Fruit fly (Drosophila melanogaster): ENCODE measurements around the gene Mgat2.

Mgat2 gene

DNA sequence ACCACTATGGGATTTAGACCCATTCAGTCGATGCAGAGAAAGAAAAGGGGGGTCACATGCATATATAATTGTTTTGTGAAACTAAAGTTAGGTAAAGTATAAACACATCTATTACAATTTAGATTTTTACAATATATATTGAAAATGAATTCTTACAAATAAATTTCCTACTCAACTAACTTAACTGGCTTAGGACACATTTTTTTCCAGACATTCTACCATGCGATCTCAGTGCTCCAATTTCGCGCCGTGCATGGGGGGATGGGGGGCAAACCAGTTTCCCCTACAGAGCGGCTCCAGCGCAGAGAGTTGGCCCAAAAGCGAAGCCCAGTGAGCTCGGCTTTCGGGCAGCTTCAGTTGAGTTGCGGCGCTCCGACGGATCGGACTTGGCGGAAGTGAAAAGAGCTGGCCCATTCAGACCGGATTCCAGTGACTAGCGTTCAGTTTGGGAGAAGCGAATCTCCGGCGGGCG is 38.9 kb downstream of the Mgat2 start, which contains the start of gene CG7896 (continued):
- TF ChIP-seq bsh (GFP tag; optimal IDR thresholded peaks at IDR 0.05) (peak; percentile 5 to 64), luna (GFP tag; optimal IDR thresholded peaks at IDR 0.05) (no peak), hbn (GFP tag; IDR thresholded peaks at IDR 0.05; ENCODE audit: partially characterized antibody) (no peak), CG18764 (GFP tag; optimal IDR thresholded peaks at IDR 0.05) (no peak), HLH54F (GFP tag; optimal IDR thresholded peaks at IDR 0.05) (peak; percentile 1), CG11456 (GFP tag; IDR thresholded peaks at IDR 0.05) (peak; percentile 76; the same call in 1 of the 3 replicates), repo (GFP tag; optimal IDR thresholded peaks at IDR 0.05) (no peak), pb (GFP tag; optimal IDR thresholded peaks at IDR 0.05) (peak; percentile 10), stwl (tag; optimal IDR thresholded peaks at IDR 0.05) (no peak), Atf3 (GFP tag; optimal IDR thresholded peaks at IDR 0.05) (no peak), Mad (GFP tag; optimal IDR thresholded peaks at IDR 0.05) (no peak), CG14441 (GFP tag; IDR thresholded peaks at IDR 0.05) (peak; percentile 81), cato (GFP tag; optimal IDR thresholded peaks at IDR 0.05; ENCODE audit: borderline replicate concordance) (no peak), Meics (GFP tag; optimal IDR thresholded peaks at IDR 0.05) (peak; percentile 69), Dbx (GFP tag; IDR thresholded peaks at IDR 0.05) (peak; percentile 80), CG12659 (GFP tag; optimal IDR thresholded peaks at IDR 0.05) (peak; percentile 61), CG10543 (GFP tag; optimal IDR thresholded peaks at IDR 0.05) (peak; percentile 74), CG3065 (GFP tag; optimal IDR thresholded peaks at IDR 0.05) (no peak), pan (optimal IDR thresholded peaks at IDR 0.05) (no peak), pan (GFP tag; optimal IDR thresholded peaks at IDR 0.05 in 1 of 2, IDR thresholded peaks at IDR 0.05 in 1 of 2) (peak in 1 of 2 experiments; percentile 80), CG4282 (GFP tag; optimal IDR thresholded peaks at IDR 0.05) (no peak), lilli (GFP tag; optimal IDR thresholded peaks at IDR 0.05) (peak; percentile 47), chif (GFP tag; optimal IDR thresholded peaks at IDR 0.05) (no peak), Hey (tag; optimal IDR thresholded peaks at IDR 0.05) (no peak), ara (GFP tag; IDR thresholded peaks at IDR 0.05) (peak; percentile 68), Atf-2 (GFP tag; optimal IDR thresholded peaks at IDR 0.05) (no peak), peb (GFP tag; IDR thresholded peaks at IDR 0.05) (peak; percentile 80; the same call in 1 of the 2 replicates), dimm (GFP tag; IDR thresholded peaks at IDR 0.05) (0 out of 2 replicates have a peak, but pooled peaks have one; percentile 25), CG1529 (GFP tag; optimal IDR thresholded peaks at IDR 0.05) (peak; percentile 42), tna (GFP tag; IDR thresholded peaks at IDR 0.05; ENCODE audit: partially characterized antibody) (no peak), CG13624 (GFP tag; optimal IDR thresholded peaks at IDR 0.05) (no peak), CG10431 (GFP tag; optimal IDR thresholded peaks at IDR 0.05) (no peak), CG8765 (GFP tag; IDR thresholded peaks at IDR 0.05) (peak; percentile 40; the same call in 1 of the 2 replicates), CG10979 (tag; optimal IDR thresholded peaks at IDR 0.05) (peak; percentile 71), Vsx1 (GFP tag; optimal IDR thresholded peaks at IDR 0.05) (peak; percentile 3), CG43689 (GFP tag; IDR thresholded peaks at IDR 0.05) (peak; percentile 49; the same call in 1 of the 2 replicates), Camta (GFP tag; optimal IDR thresholded peaks at IDR 0.05) (no peak), ttk (GFP tag; IDR thresholded peaks at IDR 0.05) (peak; percentile 78), gcm (GFP tag; optimal IDR thresholded peaks at IDR 0.05) (peak; percentile 67), chm (GFP tag; IDR thresholded peaks at IDR 0.05) (no peak), CG5953 (GFP tag; IDR thresholded peaks at IDR 0.05) (peak; percentile 49; the same call in 1 of the 2 replicates), dan (GFP tag; IDR thresholded peaks at IDR 0.05) (no peak), CG6854 (GFP tag; optimal IDR thresholded peaks at IDR 0.05) (peak; percentile 51), CG17612 (GFP tag; IDR thresholded peaks at IDR 0.05) (peak; percentile 67), Ravus (GFP tag; IDR thresholded peaks at IDR 0.05) (peak; percentile 16; the same call in 1 of the 2 replicates), so (GFP tag; IDR thresholded peaks at IDR 0.05) (peak; percentile 77; the same call in 2 of the 3 replicates), CG32767 (GFP tag; IDR thresholded peaks at IDR 0.05) (peak; percentile 38; the same call in 1 of the 2 replicates), CG11723 (GFP tag; optimal IDR thresholded peaks at IDR 0.05) (peak; percentile 52), tup (GFP tag; optimal IDR thresholded peaks at IDR 0.05) (no peak), Sry-β (GFP tag; optimal IDR thresholded peaks at IDR 0.05) (no peak), Dfd (GFP tag; optimal IDR thresholded peaks at IDR 0.05) (no peak)

Measured in whole organism, embryonic.